Worm (Caenorhabditis elegans) whole organism, mixed stage, embryonic: ENCODE data around the gene F43E2.6.

Source experiments
- blmp-1 ChIP-seq: fragments of 150-350 bp; optimal IDR thresholded peaks from 2 replicates; lab custom pipeline; 2014; ENCODE audit warnings: missing biosample characterization, missing genetic modification characterization
- ces-1 ChIP-seq: fragments of 150-350 bp; optimal IDR thresholded peaks from 2 replicates; lab custom pipeline; 2014; ENCODE audit warnings: missing biosample characterization, missing genetic modification reagents, missing genetic modification characterization
- cnd-1 ChIP-seq: fragments of 200-800 bp; sonication (Bioruptor generic); optimal IDR thresholded peaks from 2 replicates; lab custom pipeline; 2018; ENCODE audit warnings: mild to moderate bottlenecking, missing genetic modification characterization, missing compliant biosample characterization
- elt-3 ChIP-seq: fragments of 150-350 bp; optimal IDR thresholded peaks from 2 replicates; lab custom pipeline; 2014; ENCODE audit warnings: missing biosample characterization, missing genetic modification characterization
- ham-2 ChIP-seq: fragments of 200-800 bp; sonication (Bioruptor generic); optimal IDR thresholded peaks from 2 replicates; lab custom pipeline; 2018; ENCODE audit warnings: mild to moderate bottlenecking, missing genetic modification characterization, missing compliant biosample characterization
- lin-13 ChIP-seq: fragments of 150-350 bp; optimal IDR thresholded peaks from 2 replicates; lab custom pipeline; 2014; ENCODE audit warnings: missing biosample characterization, missing genetic modification characterization
- mab-5 ChIP-seq: fragments of 150-350 bp; optimal IDR thresholded peaks from 2 replicates; lab custom pipeline; 2014; ENCODE audit warnings: missing biosample characterization, missing genetic modification characterization
- nhr-12 ChIP-seq: fragments of 150-350 bp; optimal IDR thresholded peaks from 2 replicates; lab custom pipeline; 2014; ENCODE audit warnings: missing biosample characterization, missing genetic modification characterization
- nhr-237 ChIP-seq: fragments of 150-350 bp; optimal IDR thresholded peaks from 2 replicates; lab custom pipeline; 2014; ENCODE audit warnings: missing biosample characterization, missing genetic modification characterization
- pha-4 ChIP-seq: fragments of 150-350 bp; optimal IDR thresholded peaks from 2 replicates; lab custom pipeline; 2018; ENCODE audit warnings: missing biosample characterization, missing genetic modification reagents, missing genetic modification characterization
- snpc-4 ChIP-seq: fragments of 150-350 bp; optimal IDR thresholded peaks from 2 replicates; lab custom pipeline; 2014; ENCODE audit warnings: missing biosample characterization, missing genetic modification characterization
- unc-39 ChIP-seq: fragments of 150-350 bp; optimal IDR thresholded peaks from 2 replicates; lab custom pipeline; 2014; ENCODE audit warnings: missing biosample characterization, missing genetic modification characterization
- unc-62 ChIP-seq: fragments of 150-350 bp; optimal IDR thresholded peaks from 2 replicates; lab custom pipeline; 2014; ENCODE audit warnings: missing biosample characterization, missing genetic modification reagents, missing genetic modification characterization

DNA sequence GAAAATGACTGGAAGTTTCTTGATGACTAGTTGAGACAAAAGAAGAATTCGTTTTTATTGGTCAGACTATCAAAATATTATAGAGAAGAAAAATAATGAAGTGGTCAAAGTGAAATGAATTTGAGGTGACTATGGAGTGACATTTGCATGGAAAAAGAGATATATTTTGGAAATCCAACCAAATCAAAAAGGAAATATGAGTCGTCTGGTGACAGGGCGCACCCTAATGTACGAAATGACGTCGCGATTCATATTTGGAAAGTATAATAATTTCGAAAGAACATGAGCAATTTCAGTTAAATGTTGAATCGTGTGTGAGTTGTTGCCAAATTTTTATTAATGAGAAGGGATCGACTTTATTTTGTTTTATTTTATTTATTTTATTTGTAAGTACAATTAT is 51.2 kb downstream of the F43E2.6 start, which contains the start of gene F21D12.2:
- TF ChIP-seq pha-4 (tag; lab: Kevin White, UChicago), result no peak
- no peak for TF ChIP-seq lin-13
- no peak for TF ChIP-seq ces-1 (GFP tag; lab: Kevin White, UChicago)
- TF ChIP-seq nhr-12 (tag; lab: Kevin White, UChicago), result no peak
- TF ChIP-seq unc-62 (GFP tag; lab: Kevin White, UChicago), result no peak
- no peak for TF ChIP-seq nhr-237
- no peak for TF ChIP-seq cnd-1 (tag; lab: Kevin White, UChicago)
- no peak for TF ChIP-seq elt-3 (tag; lab: Kevin White, UChicago)
- TF ChIP-seq unc-39 (tag; lab: Kevin White, UChicago), result no peak
- no peak for TF ChIP-seq blmp-1
- TF ChIP-seq mab-5 (tag; lab: Kevin White, UChicago), result no peak
- TF ChIP-seq snpc-4 (tag; lab: Kevin White, UChicago), result no peak
- no peak for TF ChIP-seq ham-2 (GFP tag; lab: Kevin White, UChicago)
